Fruit fly (Drosophila melanogaster) whole organism, embryonic: ENCODE measurements around the gene CG14439.

ENCODE experiments used
- Antp ChIP-seq: fragments of 200-800 bp; sonication (Bioruptor generic); optimal IDR thresholded peaks from 3 replicates; lab custom pipeline; 2016; ENCODE audit warnings: missing biosample characterization, missing genetic modification characterization
- Bdp1 ChIP-seq: fragments of 200-800 bp; sonication (Bioruptor generic); optimal IDR thresholded peaks from 3 replicates; lab custom pipeline; 2016; ENCODE audit warnings: missing biosample characterization, missing genetic modification characterization
- CG10274 ChIP-seq: fragments of 200-800 bp; sonication (Bioruptor generic); optimal IDR thresholded peaks from 3 replicates; lab custom pipeline; 2017; ENCODE audit warnings: missing biosample characterization, mild to moderate bottlenecking, missing genetic modification characterization
- CG10565 ChIP-seq: fragments of 200-800 bp; sonication (Bioruptor generic); optimal IDR thresholded peaks from 3 replicates; lab custom pipeline; 2016; ENCODE audit warnings: missing biosample characterization, mild to moderate bottlenecking, missing genetic modification characterization
- CG12391 ChIP-seq: fragments of 200-800 bp; sonication (Bioruptor generic); optimal IDR thresholded peaks from 3 replicates; lab custom pipeline; 2018; ENCODE audit warnings: missing biosample characterization, mild to moderate bottlenecking, missing genetic modification characterization, moderate library complexity
- CG12659 ChIP-seq: fragments of 200-800 bp; sonication (Bioruptor generic); optimal IDR thresholded peaks from 3 replicates; lab custom pipeline; 2017; ENCODE audit warnings: mild to moderate bottlenecking, missing biosample characterization, missing genetic modification reagents, missing genetic modification characterization
- CG15696 ChIP-seq: fragments of 200-800 bp; sonication (Bioruptor generic); optimal IDR thresholded peaks from 2 replicates; lab custom pipeline; 2019; ENCODE audit warnings: missing biosample characterization, mild to moderate bottlenecking, missing genetic modification characterization, moderate library complexity
- CG17359 ChIP-seq: fragments of 200-800 bp; sonication (Bioruptor generic); optimal IDR thresholded peaks from 3 replicates; lab custom pipeline; 2018; ENCODE audit warnings: missing biosample characterization, mild to moderate bottlenecking, missing genetic modification characterization, moderate library complexity
- CG17829 ChIP-seq: fragments of 200-800 bp; optimal IDR thresholded peaks from 2 replicates; lab custom pipeline; 2019; ENCODE audit warnings: missing biosample characterization, mild to moderate bottlenecking, missing genetic modification characterization, moderate library complexity
- CG18262 ChIP-seq: fragments of 200-800 bp; optimal IDR thresholded peaks from 3 replicates; lab custom pipeline; 2019; ENCODE audit warnings: missing biosample characterization, mild to moderate bottlenecking, missing genetic modification characterization, moderate library complexity
- CG18619 ChIP-seq: fragments of 200-800 bp; sonication (Bioruptor generic); optimal IDR thresholded peaks from 3 replicates; lab custom pipeline; 2017; ENCODE audit warnings: missing biosample characterization, mild to moderate bottlenecking, missing genetic modification characterization
- CG2199 ChIP-seq: fragments of 200-800 bp; sonication (Bioruptor generic); IDR thresholded peaks from 3 replicates; pipeline ENCODE4 v1.3.6; 2022; ENCODE audit warnings: missing biosample characterization, missing genetic modification characterization
- CG33213 ChIP-seq: fragments of 200-800 bp; sonication (Bioruptor generic); optimal IDR thresholded peaks from 3 replicates; lab custom pipeline; 2016; ENCODE audit warnings: missing biosample characterization, missing genetic modification characterization
- CG33557 ChIP-seq: fragments of 200-800 bp; sonication (Bioruptor generic); optimal IDR thresholded peaks from 2 replicates; lab custom pipeline; 2019; ENCODE audit warnings: missing biosample characterization, mild to moderate bottlenecking, missing genetic modification characterization, moderate library complexity
- CG4404 ChIP-seq: fragments of 200-800 bp; sonication (Bioruptor generic); IDR thresholded peaks from 2 replicates; pipeline ENCODE4 v1.3.6; 2022; ENCODE audit warnings: missing biosample characterization, missing genetic modification characterization
- CG6272 ChIP-seq: fragments of 200-800 bp; sonication (Bioruptor generic); IDR thresholded peaks from 2 replicates; pipeline ENCODE4 v1.3.6; 2022; ENCODE audit warnings: missing biosample characterization, missing genetic modification characterization
- CG6854 ChIP-seq: fragments of 200-800 bp; sonication (Bioruptor generic); optimal IDR thresholded peaks from 3 replicates; lab custom pipeline; 2017; ENCODE audit warnings: missing biosample characterization, mild to moderate bottlenecking, missing genetic modification characterization
- CG7271 ChIP-seq: fragments of 200-800 bp; sonication (Bioruptor generic); optimal IDR thresholded peaks from 2 replicates; lab custom pipeline; 2018; ENCODE audit warnings: missing biosample characterization, mild to moderate bottlenecking, missing genetic modification characterization, moderate library complexity
- CG7786 ChIP-seq: fragments of 200-800 bp; sonication (Bioruptor generic); optimal IDR thresholded peaks from 2 replicates; lab custom pipeline; 2016; ENCODE audit warnings: missing biosample characterization, missing genetic modification characterization
- CG7928 ChIP-seq: fragments of 200-800 bp; sonication (Bioruptor generic); optimal IDR thresholded peaks from 2 replicates; lab custom pipeline; 2017; ENCODE audit warnings: missing biosample characterization, mild to moderate bottlenecking, missing genetic modification characterization
- CG8290 ChIP-seq, 3 experiments: fragments of 200-800 bp; sonication (Bioruptor generic); optimal IDR thresholded peaks; 2 replicates each; lab custom pipeline; 2016 to 2019; ENCODE audit warnings: missing biosample characterization in 3 of 3, missing genetic modification characterization in 3 of 3, mild to moderate bottlenecking in 2 of 3, moderate library complexity in 1 of 3
- CG9932 ChIP-seq: fragments of 200-800 bp; sonication (Bioruptor generic); IDR thresholded peaks from 2 replicates; pipeline ENCODE4 v1.3.6; 2022; ENCODE audit warnings: missing biosample characterization, missing genetic modification characterization
- Chrac-16 ChIP-seq: fragments of 200-800 bp; sonication (Bioruptor generic); optimal IDR thresholded peaks from 3 replicates; lab custom pipeline; 2016; ENCODE audit warnings: missing biosample characterization, missing genetic modification characterization
- Dbx ChIP-seq: fragments of 200-800 bp; sonication (Bioruptor generic); IDR thresholded peaks from 3 replicates; pipeline ENCODE4 v1.3.6; 2022; ENCODE audit warnings: missing biosample characterization, missing genetic modification characterization
- Deaf1 ChIP-seq: fragments of 200-800 bp; optimal IDR thresholded peaks from 3 replicates; lab custom pipeline; 2019; ENCODE audit warnings: missing biosample characterization, mild to moderate bottlenecking, missing genetic modification characterization, moderate library complexity
- Dfd ChIP-seq, 2 experiments: fragments of >200 bp; optimal IDR thresholded peaks; 2 replicates each; lab custom pipeline; 2017; ENCODE audit warnings: missing biosample characterization in 2 of 2, missing genetic modification characterization in 2 of 2
- H2.0 ChIP-seq: fragments of 200-800 bp; sonication (Bioruptor generic); IDR thresholded peaks from 2 replicates; pipeline ENCODE4 v1.3.6; 2022; ENCODE audit warnings: missing biosample characterization, missing genetic modification characterization
- HHEX ChIP-seq: fragments of 200-800 bp; sonication (Bioruptor generic); optimal IDR thresholded peaks from 3 replicates; lab custom pipeline; 2017; ENCODE audit warnings: missing biosample characterization, mild to moderate bottlenecking, missing genetic modification characterization, missing genetic modification reagents
- Hmx ChIP-seq: fragments of 200-800 bp; sonication (Bioruptor generic); optimal IDR thresholded peaks from 2 replicates; lab custom pipeline; 2016; ENCODE audit warnings: missing biosample characterization, missing genetic modification characterization
- Jarid2 ChIP-seq: fragments of 200-800 bp; sonication (Bioruptor generic); optimal IDR thresholded peaks from 3 replicates; lab custom pipeline; 2017; ENCODE audit warnings: mild to moderate bottlenecking, missing biosample characterization, missing genetic modification reagents, missing genetic modification characterization
- Kr ChIP-seq: fragments of 200-800 bp; sonication (Bioruptor generic); optimal IDR thresholded peaks from 2 replicates; lab custom pipeline; 2017; ENCODE audit warnings: missing biosample characterization, mild to moderate bottlenecking, missing genetic modification characterization
- MBD-R2 ChIP-seq: fragments of 200-800 bp; sonication (Bioruptor generic); IDR thresholded peaks from 2 replicates; pipeline ENCODE4 v1.3.6; 2022; ENCODE audit warnings: missing biosample characterization, missing genetic modification characterization
- MTF-1 ChIP-seq: fragments of 200-800 bp; sonication (Bioruptor generic); optimal IDR thresholded peaks from 2 replicates; lab custom pipeline; 2018; ENCODE audit warnings: missing biosample characterization, mild to moderate bottlenecking, missing genetic modification characterization, borderline replicate concordance
- NFAT ChIP-seq: fragments of 200-800 bp; sonication (Bioruptor generic); IDR thresholded peaks from 2 replicates; pipeline ENCODE4 v1.3.6; 2022; ENCODE audit warnings: missing biosample characterization, missing genetic modification characterization
- PHDP ChIP-seq: fragments of 200-800 bp; sonication (Bioruptor generic); optimal IDR thresholded peaks from 3 replicates; lab custom pipeline; 2018; ENCODE audit warnings: missing biosample characterization, mild to moderate bottlenecking, missing genetic modification characterization, moderate library complexity
- Sry-β ChIP-seq: fragments of 200-800 bp; sonication (Bioruptor generic); optimal IDR thresholded peaks from 2 replicates; lab custom pipeline; 2018; ENCODE audit warnings: missing biosample characterization, mild to moderate bottlenecking, missing genetic modification characterization, moderate library complexity
- ab ChIP-seq: fragments of 200-800 bp; sonication (Bioruptor generic); optimal IDR thresholded peaks from 2 replicates; lab custom pipeline; 2016; ENCODE audit warnings: missing biosample characterization, missing genetic modification characterization
- ash1 ChIP-seq: fragments of 200-800 bp; sonication (Bioruptor generic); optimal IDR thresholded peaks from 2 replicates; lab custom pipeline; 2018; ENCODE audit warnings: missing biosample characterization, mild to moderate bottlenecking, missing genetic modification characterization
- btn ChIP-seq: fragments of 200-800 bp; sonication (Bioruptor generic); optimal IDR thresholded peaks from 2 replicates; lab custom pipeline; 2016; ENCODE audit warnings: missing biosample characterization, missing genetic modification characterization
- en ChIP-seq: fragments of 200-800 bp; sonication (Bioruptor generic); optimal IDR thresholded peaks from 2 replicates; lab custom pipeline; 2016; ENCODE audit warnings: missing biosample characterization, missing genetic modification characterization
- fu2 ChIP-seq: fragments of 200-800 bp; sonication (Bioruptor generic); optimal IDR thresholded peaks from 2 replicates; lab custom pipeline; 2016; ENCODE audit warnings: missing biosample characterization, missing genetic modification characterization
- gfzf ChIP-seq: fragments of 200-800 bp; sonication (Bioruptor generic); optimal IDR thresholded peaks from 2 replicates; lab custom pipeline; 2016; ENCODE audit warnings: missing biosample characterization, mild to moderate bottlenecking, missing genetic modification characterization, moderate library complexity
- gt ChIP-seq: fragments of 200-800 bp; sonication (Bioruptor generic); IDR thresholded peaks from 2 replicates; pipeline ENCODE4 v1.3.6; 2022; ENCODE audit warnings: missing biosample characterization, missing genetic modification characterization
- nerfin-1 ChIP-seq: fragments of 200-800 bp; sonication (Bioruptor generic); optimal IDR thresholded peaks from 3 replicates; lab custom pipeline; 2019; ENCODE audit warnings: missing biosample characterization, mild to moderate bottlenecking, missing genetic modification characterization, moderate library complexity
- nerfin-2 ChIP-seq: fragments of 200-800 bp; sonication (Bioruptor generic); IDR thresholded peaks from 2 replicates; pipeline ENCODE4 v1.3.6; 2022; ENCODE audit warnings: missing biosample characterization, missing genetic modification characterization; ENCODE audit not compliant: partially characterized antibody
- pros ChIP-seq: fragments of 200-800 bp; sonication (Bioruptor generic); optimal IDR thresholded peaks from 3 replicates; lab custom pipeline; 2019; ENCODE audit warnings: missing biosample characterization, mild to moderate bottlenecking, missing genetic modification characterization, moderate library complexity
- sima ChIP-seq: fragments of 200-800 bp; sonication (Bioruptor generic); optimal IDR thresholded peaks from 2 replicates; lab custom pipeline; 2016; ENCODE audit warnings: missing biosample characterization, missing genetic modification characterization
- so ChIP-seq: fragments of 200-800 bp; sonication (Bioruptor generic); IDR thresholded peaks from 3 replicates; pipeline ENCODE4 v1.3.6; 2022; ENCODE audit warnings: missing biosample characterization, missing genetic modification characterization
- sr ChIP-seq: fragments of 200-800 bp; sonication (Bioruptor generic); IDR thresholded peaks from 3 replicates; pipeline ENCODE4 v1.3.6; 2022; ENCODE audit warnings: missing biosample characterization, missing genetic modification characterization
- vnd ChIP-seq: fragments of 200-800 bp; sonication (Bioruptor generic); IDR thresholded peaks from 3 replicates; pipeline ENCODE4 v1.3.6; 2022; ENCODE audit warnings: missing biosample characterization, missing genetic modification characterization; ENCODE audit not compliant: partially characterized antibody
- wor ChIP-seq: fragments of 200-800 bp; sonication (Bioruptor generic); IDR thresholded peaks from 2 replicates; pipeline ENCODE4 v1.3.6; 2022; ENCODE audit warnings: missing biosample characterization, missing genetic modification characterization

CG14439 gene

dm6 chrX:6770924-6771323 lies 23.6 kb downstream of the CG14439 start, which contains the start of gene Coq7 (continued):
- TF ChIP-seq CG6272 (GFP tag; lab: Robert Waterston, UW) (peak; percentile 94), CG17359 (tag; lab: Kevin White, UChicago) (peak; percentile 82), Sry-β (GFP tag; lab: Kevin White, UChicago) (peak; percentile 27), gfzf (GFP tag; lab: Kevin White, UChicago) (no peak), CG7786 (GFP tag; lab: Kevin White, UChicago) (peak; percentile 19), CG18262 (tag; lab: Kevin White, UChicago) (peak; percentile 84), vnd (peak; percentile 99), MBD-R2 (GFP tag; lab: Robert Waterston, UW) (peak; percentile 96), CG17829 (tag; lab: Kevin White, UChicago) (peak; percentile 88), CG7271 (tag; lab: Kevin White, UChicago) (peak; percentile 69), so (GFP tag; lab: Robert Waterston, UW) (peak; percentile 88), CG6854 (GFP tag; lab: Kevin White, UChicago) (peak; percentile 58), Jarid2 (no peak), CG4404 (peak; percentile 91), CG18619 (GFP tag; lab: Kevin White, UChicago) (peak; percentile 80), CG10274 (GFP tag; lab: Kevin White, UChicago) (peak; percentile 45), NFAT (GFP tag; lab: Robert Waterston, UW) (peak; percentile 90), wor (GFP tag; lab: Robert Waterston, UW) (peak; percentile 82), CG33213 (GFP tag; lab: Kevin White, UChicago) (no peak), nerfin-1 (no peak), CG15696 (tag; lab: Kevin White, UChicago) (peak; percentile 85), Deaf1 (tag; lab: Kevin White, UChicago) (no peak), MTF-1 (GFP tag; lab: Kevin White, UChicago) (peak; percentile 56), en (no peak), Antp (GFP tag; lab: Kevin White, UChicago) (peak; percentile 45), CG9932 (GFP tag; lab: Robert Waterston, UW) (peak; percentile 96), PHDP (tag; lab: Kevin White, UChicago) (no peak), CG12391 (tag; lab: Kevin White, UChicago) (peak; percentile 92), sr (peak; percentile 65; the same call in 1 of the 3 replicates), pros (GFP tag; lab: Kevin White, UChicago) (no peak), CG7928 (peak; percentile 98), CG2199 (peak; percentile 87), CG33557 (GFP tag; lab: Kevin White, UChicago) (peak; percentile 84), Chrac-16 (GFP tag; lab: Kevin White, UChicago) (peak; percentile 91), btn (GFP tag; lab: Kevin White, UChicago) (no peak), gt (GFP tag; lab: Robert Waterston, UW) (peak; percentile 79), HHEX (GFP tag; lab: Kevin White, UChicago) (peak; percentile 80), CG10565 (GFP tag; lab: Kevin White, UChicago) (peak; percentile 11), Dfd (GFP tag; optimal IDR thresholded peaks at IDR 0.05; lab: Kevin White, UChicago) (no peak), H2.0 (GFP tag; lab: Robert Waterston, UW) (peak; percentile 90), fu2 (GFP tag; lab: Kevin White, UChicago) (no peak), sima (GFP tag; lab: Kevin White, UChicago) (no peak), Kr (no peak), Hmx (GFP tag; lab: Kevin White, UChicago) (no peak), Dbx (GFP tag; lab: Robert Waterston, UW) (peak; percentile 91), nerfin-2 (peak; percentile 90), CG12659 (GFP tag; lab: Kevin White, UChicago) (peak; percentile 89), ab (GFP tag; lab: Kevin White, UChicago) (no peak), Bdp1 (GFP tag; lab: Kevin White, UChicago) (peak; percentile 56), CG8290 (GFP tag; optimal IDR thresholded peaks at IDR 0.05; lab: Kevin White, UChicago) (peak; percentile 59), CG8290 (tag; optimal IDR thresholded peaks at IDR 0.05; lab: Kevin White, UChicago) (no peak), ash1 (GFP tag; lab: Kevin White, UChicago) (no peak)
